Worm (Caenorhabditis elegans) whole organism, young adult: ENCODE data around the gene vit-2.

Experiments used
- B0336.3 ChIP-seq: fragments of 200-800 bp; sonication (Bioruptor generic); IDR thresholded peaks from 2 replicates; pipeline ENCODE4 v1.3.6; 2022; ENCODE audit warnings: missing genetic modification characterization, missing compliant biosample characterization
- Y53F4B.3 ChIP-seq: fragments of 200-800 bp; sonication (Bioruptor generic); IDR thresholded peaks from 2 replicates; pipeline ENCODE4 v1.3.6; 2022; ENCODE audit warnings: missing genetic modification reagents, missing genetic modification characterization, missing compliant biosample characterization
- Y53G8AR.9 ChIP-seq: fragments of 200-800 bp; sonication (Bioruptor generic); conservative IDR thresholded peaks from 2 replicates; pipeline ENCODE4 v1.3.6; 2022; ENCODE audit warnings: missing genetic modification reagents, missing genetic modification characterization, missing compliant biosample characterization
- Y56A3A.18 ChIP-seq: fragments of 200-800 bp; sonication (Bioruptor generic); IDR thresholded peaks from 2 replicates; pipeline ENCODE4 v1.3.6; 2022; ENCODE audit warnings: missing genetic modification reagents, missing genetic modification characterization, missing compliant biosample characterization
- Y79H2A.3 ChIP-seq: fragments of 200-800 bp; sonication (Bioruptor generic); conservative IDR thresholded peaks from 2 replicates; pipeline ENCODE4 v1.3.6; 2022; ENCODE audit warnings: missing genetic modification reagents, missing genetic modification characterization, missing compliant biosample characterization
- Y95B8A.8 ChIP-seq: fragments of 200-800 bp; sonication (Bioruptor generic); IDR thresholded peaks from 2 replicates; pipeline ENCODE4 v1.3.6; 2022; ENCODE audit warnings: missing genetic modification reagents, missing genetic modification characterization, missing compliant biosample characterization
- ZK185.1 ChIP-seq: sonication (generic microtip); optimal IDR thresholded peaks from 2 replicates; lab custom pipeline; 2016; ENCODE audit warnings: mild to moderate bottlenecking, missing genetic modification characterization, missing compliant biosample characterization; ENCODE audit not compliant: poor library complexity, severe bottlenecking
- ama-1 ChIP-seq, 3 experiments: fragments of 150-350 bp in 1 of 3; sonication (generic microtip) in 2 of 3; optimal IDR thresholded peaks; 2 replicates each; lab custom pipeline; 2014 to 2018; ENCODE audit warnings: missing biosample characterization in 2 of 3, missing genetic modification characterization in 2 of 3, missing genetic modification reagents in 2 of 3
- atf-7 ChIP-seq: sonication (generic microtip); optimal IDR thresholded peaks from 2 replicates; lab custom pipeline; 2017; ENCODE audit warnings: mild to moderate bottlenecking, missing genetic modification characterization, missing compliant biosample characterization
- athp-1 ChIP-seq: sonication (generic microtip); optimal IDR thresholded peaks from 2 replicates; lab custom pipeline; 2017; ENCODE audit warnings: mild to moderate bottlenecking, missing genetic modification characterization, missing compliant biosample characterization
- attf-6 ChIP-seq: fragments of 200-800 bp; sonication (Bioruptor generic); IDR thresholded peaks from 2 replicates; pipeline ENCODE4 v1.3.6; 2022; ENCODE audit warnings: missing genetic modification reagents, missing genetic modification characterization, missing compliant biosample characterization
- ceh-27 ChIP-seq: fragments of 200-800 bp; sonication (Bioruptor generic); optimal IDR thresholded peaks from 2 replicates; lab custom pipeline; 2018; ENCODE audit warnings: mild to moderate bottlenecking, missing genetic modification characterization, moderate library complexity, missing compliant biosample characterization
- ceh-40 ChIP-seq: fragments of 200-800 bp; sonication (Bioruptor generic); IDR thresholded peaks from 2 replicates; pipeline ENCODE4 v1.3.6; 2022; ENCODE audit warnings: missing genetic modification characterization, missing compliant biosample characterization
- ceh-58 ChIP-seq: fragments of 200-800 bp; sonication (Bioruptor generic); IDR thresholded peaks from 2 replicates; pipeline ENCODE4 v1.3.6; 2022; ENCODE audit warnings: missing genetic modification characterization, missing compliant biosample characterization
- ceh-79 ChIP-seq: sonication (generic microtip); optimal IDR thresholded peaks from 2 replicates; lab custom pipeline; 2017; ENCODE audit warnings: mild to moderate bottlenecking, missing genetic modification characterization, missing compliant biosample characterization
- ceh-91 ChIP-seq: fragments of 200-800 bp; sonication (Bioruptor generic); IDR thresholded peaks from 2 replicates; pipeline ENCODE4 v1.3.6; 2022; ENCODE audit warnings: missing genetic modification reagents, missing genetic modification characterization, missing compliant biosample characterization
- egl-18 ChIP-seq: fragments of 200-800 bp; sonication (Bioruptor generic); IDR thresholded peaks from 2 replicates; pipeline ENCODE4 v1.3.6; 2022; ENCODE audit warnings: missing genetic modification reagents, missing genetic modification characterization, missing compliant biosample characterization
- egl-44 ChIP-seq: fragments of 200-800 bp; sonication (Bioruptor generic); IDR thresholded peaks from 2 replicates; pipeline ENCODE4 v1.3.6; 2022; ENCODE audit warnings: missing genetic modification reagents, missing genetic modification characterization, missing compliant biosample characterization
- him-1 ChIP-seq: sonication (generic microtip); optimal IDR thresholded peaks from 2 replicates; lab custom pipeline; 2016; ENCODE audit warnings: missing genotype, missing genetic modification reagents, missing genetic modification characterization, missing compliant biosample characterization
- hrde-1 ChIP-seq: sonication (generic microtip); optimal IDR thresholded peaks from 2 replicates; lab custom pipeline; 2016; ENCODE audit warnings: missing genetic modification characterization, mild to moderate bottlenecking, missing compliant biosample characterization, moderate library complexity, missing genotype, missing genetic modification reagents, borderline replicate concordance
- hsf-1 ChIP-seq: fragments of 200-800 bp; sonication (Bioruptor generic); IDR thresholded peaks from 2 replicates; pipeline ENCODE4 v1.3.6; 2022; ENCODE audit warnings: missing genetic modification reagents, missing genetic modification characterization, missing compliant biosample characterization
- mel-28 ChIP-seq: sonication (generic microtip); optimal IDR thresholded peaks from 2 replicates; lab custom pipeline; 2016; ENCODE audit warnings: borderline replicate concordance, mild to moderate bottlenecking, missing genetic modification characterization, missing compliant biosample characterization
- mes-4 ChIP-seq: sonication (generic microtip); optimal IDR thresholded peaks from 2 replicates; lab custom pipeline; 2016; ENCODE audit warnings: missing genotype, missing genetic modification characterization, missing compliant biosample characterization
- nfya-2 ChIP-seq: fragments of 200-800 bp; sonication (Bioruptor generic); IDR thresholded peaks from 2 replicates; pipeline ENCODE4 v1.3.6; 2022; ENCODE audit warnings: missing genetic modification reagents, missing genetic modification characterization, missing compliant biosample characterization
- pbrm-1 ChIP-seq: fragments of 200-800 bp; sonication (Bioruptor generic); IDR thresholded peaks from 2 replicates; pipeline ENCODE4 v1.3.6; 2022; ENCODE audit warnings: missing genetic modification reagents, missing genetic modification characterization, missing compliant biosample characterization
- snpc-1.3 ChIP-seq: sonication (generic microtip); optimal IDR thresholded peaks from 2 replicates; lab custom pipeline; 2017; ENCODE audit warnings: missing genetic modification characterization, mild to moderate bottlenecking, missing compliant biosample characterization, antibody characterized with exemption, moderate library complexity, missing genotype, missing genetic modification reagents; ENCODE audit not compliant: insufficient read depth
- snpc-4 ChIP-seq, 5 experiments: fragments of 150-350 bp in 1 of 5; sonication (generic microtip) in 4 of 5; optimal IDR thresholded peaks; 2 replicates each; lab custom pipeline; 2014 to 2018; ENCODE audit warnings: missing genetic modification characterization in 5 of 5, missing biosample characterization in 3 of 5, antibody characterized with exemption in 2 of 5, mild to moderate bottlenecking in 2 of 5, missing compliant biosample characterization in 2 of 5, missing genotype in 2 of 5, moderate library complexity in 2 of 5, missing genetic modification reagents in 1 of 5
- sptf-2 ChIP-seq: fragments of 200-800 bp; sonication (Bioruptor generic); optimal IDR thresholded peaks from 2 replicates; lab custom pipeline; 2018; ENCODE audit warnings: mild to moderate bottlenecking, missing genetic modification characterization, missing compliant biosample characterization
- unc-62 ChIP-seq: fragments of 150-350 bp; optimal IDR thresholded peaks from 2 replicates; lab custom pipeline; 2014; ENCODE audit warnings: missing biosample characterization, missing genetic modification reagents, missing genetic modification characterization
- ztf-18 ChIP-seq: sonication (generic microtip); optimal IDR thresholded peaks from 2 replicates; lab custom pipeline; 2016; ENCODE audit warnings: missing genotype, mild to moderate bottlenecking, missing genetic modification characterization, missing compliant biosample characterization
- ztf-22 ChIP-seq: fragments of 200-800 bp; sonication (Bioruptor generic); optimal IDR thresholded peaks from 2 replicates; lab custom pipeline; 2018; ENCODE audit warnings: mild to moderate bottlenecking, missing genetic modification characterization, moderate library complexity, missing compliant biosample characterization
- ztf-25 ChIP-seq: fragments of 200-800 bp; sonication (Bioruptor generic); IDR thresholded peaks from 2 replicates; pipeline ENCODE4 v1.3.6; 2022; ENCODE audit warnings: missing genetic modification reagents, missing genetic modification characterization, missing compliant biosample characterization
- ztf-26 ChIP-seq: sonication (generic microtip); optimal IDR thresholded peaks from 2 replicates; lab custom pipeline; 2017; ENCODE audit warnings: missing genetic modification characterization, missing compliant biosample characterization

Gene vit-2

ce11 chrX:5133980-5134379 is 33.1 kb downstream of the vit-2 start, which contains the start of gene tbc-7:
TSS of gene tbc-7 (plus strand) at chrX:5134280.
- TF ChIP-seq him-1 (tag; lab: Kevin White, UChicago): no peak
- no peak for TF ChIP-seq Y95B8A.8 (GFP tag; lab: Robert Waterston, UW)
- no peak for TF ChIP-seq ceh-79 (tag; lab: Kevin White, UChicago)
- no peak for TF ChIP-seq attf-6 (GFP tag; lab: Robert Waterston, UW)
- TF ChIP-seq hrde-1 (tag; lab: Kevin White, UChicago): no peak
- TF ChIP-seq nfya-2: no peak
- no peak for TF ChIP-seq egl-18 (GFP tag; lab: Robert Waterston, UW)
- TF ChIP-seq ztf-18: no peak
- TF ChIP-seq ama-1 (optimal IDR thresholded peaks at IDR 0.05; lab: Kevin White, UChicago): no peak
- TF ChIP-seq ama-1 (GFP tag; optimal IDR thresholded peaks at IDR 0.05; lab: Kevin White, UChicago): no peak
- no peak for TF ChIP-seq ceh-40 (GFP tag; lab: Robert Waterston, UW)
- no peak for TF ChIP-seq ceh-91 (GFP tag; lab: Robert Waterston, UW)
- TF ChIP-seq Y79H2A.3 (GFP tag; lab: Robert Waterston, UW): no peak
- no peak for TF ChIP-seq ztf-22
- no peak for TF ChIP-seq ztf-26
- TF ChIP-seq Y56A3A.18 (GFP tag; lab: Robert Waterston, UW): no peak

ce11 chrX:5135548-5135947 is 34.7 kb downstream of the vit-2 start:
- no peak for TF ChIP-seq unc-62
- no peak for TF ChIP-seq ztf-18
- TF ChIP-seq sptf-2 (GFP tag; lab: Kevin White, UChicago): no peak
- TF ChIP-seq pbrm-1 (GFP tag; lab: Robert Waterston, UW): no peak
- peak; percentile 24 for TF ChIP-seq ztf-26

ce11 chrX:5137716-5138470 is 37.1 kb downstream of the vit-2 start:
- TF ChIP-seq attf-6 (GFP tag; lab: Robert Waterston, UW) (no peak), atf-7 (tag; lab: Kevin White, UChicago) (no peak), ceh-40 (GFP tag; lab: Robert Waterston, UW) (no peak), B0336.3 (GFP tag; lab: Robert Waterston, UW) (no peak), Y53F4B.3 (no peak), ZK185.1 (no peak), egl-18 (GFP tag; lab: Robert Waterston, UW) (no peak), ceh-58 (GFP tag; lab: Robert Waterston, UW) (no peak), hsf-1 (GFP tag; lab: Robert Waterston, UW) (no peak), snpc-4 (GFP tag; optimal IDR thresholded peaks at IDR 0.05; lab: Kevin White, UChicago) (no peak), snpc-4 (tag; optimal IDR thresholded peaks at IDR 0.05; lab: Kevin White, UChicago) (no peak), egl-44 (no peak), ceh-27 (GFP tag; lab: Kevin White, UChicago) (no peak), athp-1 (no peak), Y53G8AR.9 (GFP tag; lab: Robert Waterston, UW) (no peak), snpc-1.3 (tag; lab: Kevin White, UChicago) (no peak), mes-4 (no peak), him-1 (tag; lab: Kevin White, UChicago) (no peak), mel-28 (tag; lab: Kevin White, UChicago) (no peak), ztf-25 (no peak)
